Worm (Caenorhabditis elegans): ENCODE measurements around the gene elo-6.

DNA sequence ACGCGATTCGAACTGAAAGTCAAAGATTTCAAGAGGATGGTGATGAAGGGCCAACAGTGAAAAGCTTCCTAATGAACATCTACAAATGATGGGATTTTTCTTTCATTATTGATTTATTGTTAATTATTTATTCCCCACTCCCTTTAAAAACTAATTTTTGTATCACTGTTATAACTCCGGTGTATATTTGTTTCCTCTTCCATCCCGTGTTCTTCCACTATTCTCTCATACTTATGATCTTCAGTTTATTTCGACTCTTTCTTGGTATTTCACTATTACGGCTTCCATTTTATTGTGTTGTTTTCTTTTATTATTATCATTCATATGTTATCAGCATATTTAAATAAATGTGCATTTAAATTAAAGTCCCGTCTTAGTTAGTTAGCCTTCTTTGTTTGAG, 14.0 kb downstream of the elo-6 start:
- TF ChIP-seq him-1 (tag; optimal IDR thresholded peaks at IDR 0.05) (no peak), dao-5 (tag; optimal IDR thresholded peaks at IDR 0.05) (no peak), W03F9.2 (tag; optimal IDR thresholded peaks at IDR 0.05) (no peak)
